Fruit fly (Drosophila melanogaster) whole organism, embryonic: Measurements from ENCODE around the gene EMC5.

Source experiments
- B-H1 ChIP-seq: fragments of 200-800 bp; sonication (Bioruptor generic); IDR thresholded peaks from 3 replicates; pipeline ENCODE4 v1.3.6; 2022; ENCODE audit warnings: missing biosample characterization, missing genetic modification characterization
- Bdp1 ChIP-seq: fragments of 200-800 bp; sonication (Bioruptor generic); optimal IDR thresholded peaks from 3 replicates; lab custom pipeline; 2016; ENCODE audit warnings: missing biosample characterization, missing genetic modification characterization
- Bgb ChIP-seq: fragments of 200-800 bp; sonication (Bioruptor generic); IDR thresholded peaks from 2 replicates; pipeline ENCODE4 v1.3.6; 2022; ENCODE audit warnings: missing biosample characterization, missing genetic modification characterization; ENCODE audit not compliant: partially characterized antibody
- CG11085 ChIP-seq: fragments of 200-800 bp; sonication (Bioruptor generic); IDR thresholded peaks from 2 replicates; pipeline ENCODE4 v1.3.6; 2022; ENCODE audit warnings: missing biosample characterization, missing genetic modification characterization
- CG11504 ChIP-seq: fragments of 200-800 bp; sonication (Bioruptor generic); optimal IDR thresholded peaks from 3 replicates; lab custom pipeline; 2019; ENCODE audit warnings: missing biosample characterization, mild to moderate bottlenecking, missing genetic modification characterization, moderate library complexity
- CG11560 ChIP-seq: fragments of 200-800 bp; sonication (Bioruptor generic); IDR thresholded peaks from 3 replicates; pipeline ENCODE4 v1.3.6; 2022; ENCODE audit warnings: missing biosample characterization, missing genetic modification characterization
- CG11723 ChIP-seq: fragments of 200-800 bp; sonication (Bioruptor generic); optimal IDR thresholded peaks from 2 replicates; lab custom pipeline; 2017; ENCODE audit warnings: missing biosample characterization, mild to moderate bottlenecking, missing genetic modification characterization
- CG12155 ChIP-seq: fragments of 200-800 bp; sonication (Bioruptor generic); optimal IDR thresholded peaks from 3 replicates; lab custom pipeline; 2016; ENCODE audit warnings: missing biosample characterization, missing genetic modification characterization
- CG12299 ChIP-seq: fragments of 200-800 bp; sonication (Bioruptor generic); optimal IDR thresholded peaks from 2 replicates; lab custom pipeline; 2018; ENCODE audit warnings: missing biosample characterization, mild to moderate bottlenecking, missing genetic modification characterization
- CG14441 ChIP-seq: fragments of 200-800 bp; sonication (Bioruptor generic); IDR thresholded peaks from 2 replicates; pipeline ENCODE4 v1.3.6; 2022; ENCODE audit warnings: missing biosample characterization, missing genetic modification characterization
- CG15514 ChIP-seq: fragments of 200-800 bp; sonication (Bioruptor generic); optimal IDR thresholded peaks from 3 replicates; lab custom pipeline; 2017; ENCODE audit warnings: missing biosample characterization, missing genetic modification characterization, mild to moderate bottlenecking, moderate library complexity, missing genetic modification reagents
- CG15601 ChIP-seq: fragments of 200-800 bp; sonication (Bioruptor generic); optimal IDR thresholded peaks from 3 replicates; lab custom pipeline; 2019; ENCODE audit warnings: missing biosample characterization, mild to moderate bottlenecking, missing genetic modification characterization, moderate library complexity
- CG15696 ChIP-seq: fragments of 200-800 bp; sonication (Bioruptor generic); optimal IDR thresholded peaks from 2 replicates; lab custom pipeline; 2019; ENCODE audit warnings: missing biosample characterization, mild to moderate bottlenecking, missing genetic modification characterization, moderate library complexity
- CG17612 ChIP-seq: fragments of 200-800 bp; sonication (Bioruptor generic); IDR thresholded peaks from 2 replicates; pipeline ENCODE4 v1.3.6; 2022; ENCODE audit warnings: missing biosample characterization, missing genetic modification characterization
- CG2202 ChIP-seq: fragments of 200-800 bp; sonication (Bioruptor generic); optimal IDR thresholded peaks from 2 replicates; lab custom pipeline; 2018; ENCODE audit warnings: missing biosample characterization, mild to moderate bottlenecking, missing genetic modification characterization
- CG33213 ChIP-seq: fragments of 200-800 bp; sonication (Bioruptor generic); optimal IDR thresholded peaks from 3 replicates; lab custom pipeline; 2016; ENCODE audit warnings: missing biosample characterization, missing genetic modification characterization
- CG3847 ChIP-seq: fragments of 200-800 bp; sonication (Bioruptor generic); IDR thresholded peaks from 2 replicates; pipeline ENCODE4 v1.3.6; 2022; ENCODE audit warnings: missing biosample characterization, missing genetic modification characterization
- CG8281 ChIP-seq: fragments of 200-800 bp; sonication (Bioruptor generic); optimal IDR thresholded peaks from 2 replicates; lab custom pipeline; 2018; ENCODE audit warnings: missing biosample characterization, mild to moderate bottlenecking, missing genetic modification characterization, moderate library complexity
- CG9215 ChIP-seq: fragments of 200-800 bp; sonication (Bioruptor generic); IDR thresholded peaks from 2 replicates; pipeline ENCODE4 v1.3.6; 2022; ENCODE audit warnings: missing biosample characterization, missing genetic modification characterization
- CG9876 ChIP-seq: fragments of 200-800 bp; sonication (Bioruptor generic); optimal IDR thresholded peaks from 2 replicates; lab custom pipeline; 2016; ENCODE audit warnings: missing biosample characterization, missing genetic modification characterization
- Dip3 ChIP-seq: fragments of 200-800 bp; sonication (Bioruptor generic); optimal IDR thresholded peaks from 3 replicates; lab custom pipeline; 2016; ENCODE audit warnings: missing biosample characterization, missing genetic modification characterization
- H15 ChIP-seq: fragments of 200-800 bp; sonication (Bioruptor generic); IDR thresholded peaks from 3 replicates; pipeline ENCODE4 v1.3.6; 2022; ENCODE audit warnings: missing biosample characterization, missing genetic modification characterization
- Hey ChIP-seq: fragments of 200-800 bp; sonication (Bioruptor generic); optimal IDR thresholded peaks from 3 replicates; lab custom pipeline; 2018; ENCODE audit warnings: missing biosample characterization, mild to moderate bottlenecking, missing genetic modification characterization
- Hr3 ChIP-seq: fragments of 200-800 bp; sonication (Bioruptor generic); optimal IDR thresholded peaks from 3 replicates; lab custom pipeline; 2016; ENCODE audit warnings: missing biosample characterization, missing genetic modification characterization
- MBD-R2 ChIP-seq: fragments of 200-800 bp; sonication (Bioruptor generic); IDR thresholded peaks from 2 replicates; pipeline ENCODE4 v1.3.6; 2022; ENCODE audit warnings: missing biosample characterization, missing genetic modification characterization
- Med ChIP-seq: fragments of 200-800 bp; sonication (Bioruptor generic); peaks from one replicate; lab custom pipeline; 2016; ENCODE audit warnings: missing biosample characterization, missing genetic modification characterization, mild to moderate bottlenecking, inconsistent platforms, moderate library complexity
- Neu2 ChIP-seq: fragments of 200-800 bp; sonication (Bioruptor generic); optimal IDR thresholded peaks from 3 replicates; lab custom pipeline; 2016; ENCODE audit warnings: missing biosample characterization, missing genetic modification characterization, borderline replicate concordance
- Nf-YA ChIP-seq: fragments of 200-800 bp; sonication (Bioruptor generic); IDR thresholded peaks from 2 replicates; pipeline ENCODE4 v1.3.6; 2022; ENCODE audit warnings: missing biosample characterization, missing genetic modification characterization
- Ptx1 ChIP-seq: fragments of 200-800 bp; sonication (Bioruptor generic); IDR thresholded peaks from 2 replicates; pipeline ENCODE4 v1.3.6; 2022; ENCODE audit warnings: missing biosample characterization, missing genetic modification characterization
- Sin3A ChIP-seq: fragments of >200 bp; optimal IDR thresholded peaks from 2 replicates; lab custom pipeline; 2018
- Xrp1 ChIP-seq: fragments of 200-800 bp; sonication (Bioruptor generic); IDR thresholded peaks from 2 replicates; pipeline ENCODE4 v1.3.6; 2022; ENCODE audit warnings: missing biosample characterization, missing genetic modification characterization
- ara ChIP-seq: fragments of 200-800 bp; sonication (Bioruptor generic); IDR thresholded peaks from 2 replicates; pipeline ENCODE4 v1.3.6; 2022; ENCODE audit warnings: missing biosample characterization, missing genetic modification characterization
- ase ChIP-seq: fragments of 200-800 bp; sonication (Bioruptor generic); IDR thresholded peaks from 3 replicates; pipeline ENCODE4 v1.3.6; 2022; ENCODE audit warnings: missing biosample characterization, missing genetic modification characterization
- br ChIP-seq: fragments of >200 bp; optimal IDR thresholded peaks from 2 replicates; lab custom pipeline; 2017
- cad ChIP-seq: fragments of >200 bp; optimal IDR thresholded peaks from 2 replicates; lab custom pipeline; 2017; ENCODE audit warnings: missing biosample characterization, missing genetic modification characterization
- cato ChIP-seq: fragments of 200-800 bp; sonication (Bioruptor generic); optimal IDR thresholded peaks from 2 replicates; lab custom pipeline; 2016; ENCODE audit warnings: missing biosample characterization, missing genetic modification characterization, borderline replicate concordance
- dati ChIP-seq: fragments of 200-800 bp; sonication (Bioruptor generic); IDR thresholded peaks from 2 replicates; pipeline ENCODE4 v1.3.6; 2022; ENCODE audit warnings: missing biosample characterization, missing genetic modification characterization
- eve ChIP-seq, 2 experiments: fragments of >200 bp; optimal IDR thresholded peaks; 2 replicates each; lab custom pipeline; 2017; ENCODE audit warnings: missing biosample characterization in 2 of 2, missing genetic modification characterization in 2 of 2
- grn ChIP-seq: fragments of 200-800 bp; sonication (Bioruptor generic); optimal IDR thresholded peaks from 3 replicates; lab custom pipeline; 2017; ENCODE audit warnings: missing biosample characterization, missing genetic modification characterization
- insv ChIP-seq, 2 experiments: fragments of 200-800 bp; sonication (Bioruptor generic); optimal IDR thresholded peaks; 3 replicates each; lab custom pipeline; 2016 to 2018; ENCODE audit warnings: missing biosample characterization in 2 of 2, missing genetic modification characterization in 2 of 2
- kni ChIP-seq: fragments of 200-800 bp; sonication (Bioruptor generic); optimal IDR thresholded peaks from 3 replicates; lab custom pipeline; 2017; ENCODE audit warnings: mild to moderate bottlenecking, missing biosample characterization, missing genetic modification reagents, missing genetic modification characterization
- luna ChIP-seq: fragments of 200-800 bp; sonication (Bioruptor generic); optimal IDR thresholded peaks from 2 replicates; lab custom pipeline; 2016; ENCODE audit warnings: missing biosample characterization, missing genetic modification characterization
- oc ChIP-seq: fragments of 200-800 bp; sonication (Bioruptor generic); optimal IDR thresholded peaks from 2 replicates; lab custom pipeline; 2018; ENCODE audit warnings: missing biosample characterization, mild to moderate bottlenecking, missing genetic modification characterization, moderate library complexity
- otp ChIP-seq: fragments of 200-800 bp; sonication (Bioruptor generic); IDR thresholded peaks from 3 replicates; pipeline ENCODE4, ENCODE4 v1.3.6; 2022; ENCODE audit warnings: missing biosample characterization, missing genetic modification characterization
- pan ChIP-seq, 4 experiments: fragments of >200 bp in 3 of 4; fragments of 200-800 bp in 1 of 4; sonication (Bioruptor generic) in 1 of 4; optimal IDR thresholded peaks in 3 of 4; IDR thresholded peaks in 1 of 4; 2 replicates each; pipeline versions ENCODE4 v1.3.6 to Lab custom; 2017 to 2022; ENCODE audit warnings: missing biosample characterization in 2 of 4, missing genetic modification characterization in 2 of 4, mixed read lengths in 1 of 4
- pita ChIP-seq: fragments of 200-800 bp; sonication (Bioruptor generic); optimal IDR thresholded peaks from 2 replicates; lab custom pipeline; 2017; ENCODE audit warnings: missing biosample characterization, mild to moderate bottlenecking, missing genetic modification characterization
- prd ChIP-seq, 3 experiments: fragments of >200 bp in 2 of 3; fragments of 200-800 bp in 1 of 3; sonication (Bioruptor generic) in 1 of 3; optimal IDR thresholded peaks in 2 of 3; IDR thresholded peaks in 1 of 3; 2 replicates in 2 of 3; 3 replicates in 1 of 3; pipeline versions ENCODE4 v1.3.6 to Lab custom; 2017 to 2022; ENCODE audit warnings: missing biosample characterization in 1 of 3, missing genetic modification characterization in 1 of 3
- sc ChIP-seq, 3 experiments: fragments of >200 bp in 2 of 3; fragments of 200-800 bp in 1 of 3; sonication (Bioruptor generic) in 1 of 3; optimal IDR thresholded peaks; 2 replicates in 2 of 3; 3 replicates in 1 of 3; lab custom pipeline; 2017; ENCODE audit warnings: mild to moderate bottlenecking in 1 of 3, missing biosample characterization in 1 of 3, missing genetic modification characterization in 1 of 3, missing genetic modification reagents in 1 of 3
- shn ChIP-seq: fragments of 200-800 bp; sonication (Bioruptor generic); optimal IDR thresholded peaks from 3 replicates; lab custom pipeline; 2016; ENCODE audit warnings: missing biosample characterization, missing genetic modification characterization
- trh ChIP-seq: fragments of 200-800 bp; sonication (Bioruptor generic); optimal IDR thresholded peaks from 2 replicates; lab custom pipeline; 2016; ENCODE audit warnings: missing biosample characterization, missing genetic modification characterization
- tup ChIP-seq: fragments of 200-800 bp; sonication (Bioruptor generic); optimal IDR thresholded peaks from 2 replicates; lab custom pipeline; 2016; ENCODE audit warnings: missing biosample characterization, mild to moderate bottlenecking, missing genetic modification characterization, moderate library complexity

The EMC5 gene

dm6 chr2L:18966214-18966556 is 21.3 kb upstream of the EMC5 start (continued):
- TF ChIP-seq kni (GFP tag; lab: Kevin White, UChicago) (no peak), ara (peak; percentile 71), B-H1 (peak; percentile 85), CG8281 (tag; lab: Kevin White, UChicago) (peak; percentile 57), prd (optimal IDR thresholded peaks at IDR 0.05; lab: Kevin White, UChicago) (no peak), prd (GFP tag; IDR thresholded peaks at IDR 0.05; lab: Robert Waterston, UW) (peak; percentile 92), cad (GFP tag; lab: Kevin White, UChicago) (no peak), Ptx1 (peak; percentile 92), sc (optimal IDR thresholded peaks at IDR 0.05; lab: Kevin White, UChicago) (no peak), sc (GFP tag; optimal IDR thresholded peaks at IDR 0.05; lab: Kevin White, UChicago) (no peak), trh (no peak), Nf-YA (GFP tag; lab: Robert Waterston, UW) (peak; percentile 62; the same call in 1 of the 2 replicates), CG11723 (GFP tag; lab: Kevin White, UChicago) (no peak), shn (GFP tag; lab: Kevin White, UChicago) (no peak), otp (peak; percentile 88), CG15514 (GFP tag; lab: Kevin White, UChicago) (peak; percentile 83), cato (no peak), eve (GFP tag; optimal IDR thresholded peaks at IDR 0.05; lab: Kevin White, UChicago) (no peak), insv (GFP tag; optimal IDR thresholded peaks at IDR 0.05; lab: Kevin White, UChicago) (no peak), Neu2 (GFP tag; lab: Kevin White, UChicago) (no peak), grn (GFP tag; lab: Kevin White, UChicago) (no peak), Sin3A (lab: Kevin White, UChicago) (no peak), dati (GFP tag; lab: Robert Waterston, UW) (0 out of 2 replicates have a peak, but pooled peaks have one; percentile 29), Bgb (GFP tag; lab: Robert Waterston, UW) (no peak), pita (GFP tag; lab: Kevin White, UChicago) (no peak), CG11504 (tag; lab: Kevin White, UChicago) (peak; percentile 81), oc (peak; percentile 16), luna (GFP tag; lab: Kevin White, UChicago) (no peak), CG12155 (GFP tag; lab: Kevin White, UChicago) (peak; percentile 59), CG3847 (GFP tag; lab: Robert Waterston, UW) (peak; percentile 93), CG11085 (GFP tag; lab: Robert Waterston, UW) (peak; percentile 88), H15 (peak; percentile 81), CG17612 (GFP tag; lab: Robert Waterston, UW) (peak; percentile 78), tup (GFP tag; lab: Kevin White, UChicago) (no peak), CG15601 (tag; lab: Kevin White, UChicago) (no peak), pan (optimal IDR thresholded peaks at IDR 0.05; lab: Kevin White, UChicago) (no peak), pan (GFP tag; optimal IDR thresholded peaks at IDR 0.05 in 1 of 2, IDR thresholded peaks at IDR 0.05 in 1 of 2) (peak in 1 of 2 experiments; percentile 92), Dip3 (peak; percentile 40), CG12299 (tag; lab: Kevin White, UChicago) (peak; percentile 68), CG9876 (GFP tag; lab: Kevin White, UChicago) (no peak), CG2202 (tag; lab: Kevin White, UChicago) (no peak), CG15696 (tag; lab: Kevin White, UChicago) (peak; percentile 66), CG11560 (tag; lab: Robert Waterston, UW) (peak; percentile 76; the same call in 2 of the 3 replicates), CG9215 (GFP tag; lab: Robert Waterston, UW) (peak; percentile 85), ase (GFP tag; lab: Robert Waterston, UW) (peak; percentile 81), br (no peak), Xrp1 (GFP tag; lab: Robert Waterston, UW) (peak; percentile 86), Hr3 (GFP tag; lab: Kevin White, UChicago) (peak; percentile 47), Med (peak; percentile 89), MBD-R2 (GFP tag; lab: Robert Waterston, UW) (peak; percentile 83), Bdp1 (GFP tag; lab: Kevin White, UChicago) (no peak), CG33213 (GFP tag; lab: Kevin White, UChicago) (peak; percentile 42), CG14441 (peak; percentile 89), Hey (tag; lab: Kevin White, UChicago) (no peak)
